Fruit fly (Drosophila melanogaster) whole organism, pupa: ENCODE measurements around the gene CG33310.
A peak's percentile ranks its signal among the peaks of the same experiment; 100 is the strongest.

Experiments
- CG13204 ChIP-seq: fragments of 200-800 bp; sonication (Bioruptor generic); optimal IDR thresholded peaks from 2 replicates; lab custom pipeline; 2018; ENCODE audit warnings: missing biosample characterization, mild to moderate bottlenecking, missing genetic modification characterization, moderate library complexity
- CG17806 ChIP-seq: fragments of 200-800 bp; sonication (Bioruptor generic); optimal IDR thresholded peaks from 2 replicates; lab custom pipeline; 2018; ENCODE audit warnings: missing biosample characterization, mild to moderate bottlenecking, missing genetic modification characterization, moderate library complexity
- CG4496 ChIP-seq: fragments of 200-800 bp; sonication (Bioruptor generic); IDR thresholded peaks from 3 replicates; pipeline ENCODE4 v1.3.6; 2022; ENCODE audit warnings: missing biosample characterization, missing genetic modification characterization
- CG8159 ChIP-seq: fragments of 200-800 bp; sonication (Bioruptor generic); optimal IDR thresholded peaks from 3 replicates; lab custom pipeline; 2018; ENCODE audit warnings: missing biosample characterization, mild to moderate bottlenecking, missing genetic modification characterization, moderate library complexity
- EcR ChIP-seq: fragments of 200-800 bp; sonication (Bioruptor generic); optimal IDR thresholded peaks from 3 replicates; lab custom pipeline; 2019; ENCODE audit warnings: missing biosample characterization, missing genetic modification characterization, mild to moderate bottlenecking, moderate library complexity, missing genetic modification reagents
- Pif1A ChIP-seq: fragments of 200-800 bp; sonication (Bioruptor generic); optimal IDR thresholded peaks from 3 replicates; lab custom pipeline; 2016; ENCODE audit warnings: missing biosample characterization, missing genetic modification characterization
- Pif1B ChIP-seq: fragments of 200-800 bp; sonication (Bioruptor generic); optimal IDR thresholded peaks from 3 replicates; lab custom pipeline; 2016; ENCODE audit warnings: missing biosample characterization, missing genetic modification characterization
- Snoo ChIP-seq: fragments of 200-800 bp; sonication (Bioruptor generic); optimal IDR thresholded peaks from 3 replicates; lab custom pipeline; 2017; ENCODE audit warnings: missing biosample characterization, mild to moderate bottlenecking, missing genetic modification characterization, inconsistent platforms
- gl ChIP-seq: fragments of 200-800 bp; sonication (Bioruptor generic); optimal IDR thresholded peaks from 2 replicates; lab custom pipeline; 2018; ENCODE audit warnings: missing biosample characterization, mild to moderate bottlenecking, missing genetic modification characterization
- rn ChIP-seq: fragments of 200-800 bp; sonication (Bioruptor generic); IDR thresholded peaks from 2 replicates; pipeline ENCODE4 v1.3.6; 2022; ENCODE audit warnings: missing biosample characterization, missing genetic modification characterization

DNA sequence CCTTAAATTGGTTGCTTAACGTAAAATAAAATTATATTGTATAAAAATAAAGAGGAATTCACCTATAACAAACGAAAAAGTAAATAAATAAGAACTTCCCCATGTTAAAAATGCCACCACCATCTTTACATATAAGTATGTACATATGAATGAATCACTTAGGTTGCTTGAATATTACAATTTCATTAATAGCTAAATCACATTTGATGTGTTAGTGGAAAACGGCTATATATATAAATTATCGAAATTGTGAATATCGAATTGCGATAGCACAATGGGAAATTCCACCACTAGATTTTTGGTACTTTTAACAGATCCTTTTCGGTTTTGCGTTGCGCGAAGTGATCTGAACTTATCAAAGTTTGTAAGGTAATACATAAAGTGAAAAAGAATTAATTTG, 34.7 kb downstream of the CG33310 start, which contains the start of the genes solo and vas:
- TF ChIP-seq Snoo (tag; lab: Kevin White, UChicago) (no peak), rn (GFP tag; lab: Robert Waterston, UW) (no peak), EcR (GFP tag; lab: Kevin White, UChicago) (no peak), CG17806 (tag; lab: Kevin White, UChicago) (peak; percentile 19), CG13204 (GFP tag; lab: Kevin White, UChicago) (no peak), Pif1A (no peak), CG8159 (tag; lab: Kevin White, UChicago) (no peak), gl (tag; lab: Kevin White, UChicago) (no peak), CG4496 (no peak; the same call in 2 of the 3 replicates), Pif1B (no peak)
